Worm (Caenorhabditis elegans): ENCODE results near the gene Y54E2A.5.

DNA sequence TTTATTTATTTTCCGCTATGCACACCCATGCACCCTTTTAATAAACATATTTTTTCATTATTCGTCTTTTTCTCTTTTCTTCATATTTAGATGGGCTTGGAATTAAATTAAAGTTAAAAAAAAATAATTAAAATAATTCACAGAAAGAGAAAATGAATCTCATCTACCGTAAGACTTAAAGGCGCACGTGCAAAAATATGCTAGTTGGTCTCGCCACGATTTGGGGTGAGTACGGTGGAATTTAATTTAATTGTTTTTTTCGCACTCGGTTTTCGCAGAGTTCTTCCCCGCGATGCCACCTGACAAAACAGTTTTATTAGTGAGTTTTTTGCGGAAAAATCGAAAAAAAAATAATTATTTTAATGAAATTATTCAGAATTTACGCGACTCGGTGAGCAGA, 20.5 kb upstream of the Y54E2A.5 start, which contains the start of gene Y54E2A.8:
- TF ChIP-seq rnt-1 (tag; optimal IDR thresholded peaks at IDR 0.05) (no peak), ama-1 (optimal IDR thresholded peaks at IDR 0.05) (no peak), nhr-11 (tag; optimal IDR thresholded peaks at IDR 0.05) (no peak), hlh-8 (tag; optimal IDR thresholded peaks at IDR 0.05) (no peak), ceh-9 (tag; optimal IDR thresholded peaks at IDR 0.05) (no peak)

Measured in whole organism, late embryonic.